Worm (Caenorhabditis elegans) whole organism, L4 larva: Measurements from ENCODE around the gene polk-1.

ENCODE experiments used
- lin-39 ChIP-seq: fragments of 150-350 bp; optimal IDR thresholded peaks from 2 replicates; lab custom pipeline; 2014; ENCODE audit warnings: missing biosample characterization, missing genetic modification reagents, missing genetic modification characterization
- spr-3 ChIP-seq: fragments of 200-800 bp; sonication (Bioruptor generic); optimal IDR thresholded peaks from 2 replicates; lab custom pipeline; 2018; ENCODE audit warnings: mild to moderate bottlenecking, missing genetic modification characterization, missing compliant biosample characterization

ce11 chrIII:8655412-8655811, 27.0 kb upstream of the polk-1 start:
- TF ChIP-seq lin-39 (tag; lab: Kevin White, UChicago), result no peak
- no peak for TF ChIP-seq spr-3 (GFP tag; lab: Kevin White, UChicago)
